Worm (Caenorhabditis elegans): ENCODE data around the gene dpy-22.

dpy-22 gene

ce11 chrX:9862916-9863624 lies 41.0 kb upstream of the dpy-22 start, which contains the start of the genes gst-36 and R07B1.5:
TSS of gene gst-36 (minus strand) at chrX:9862960.
TSS of gene R07B1.5 (plus strand) at chrX:9863580.
- no peak for TF ChIP-seq pag-3 (tag; optimal IDR thresholded peaks at IDR 0.05; ENCODE audit: borderline replicate concordance, insufficient read depth)
- no peak for TF ChIP-seq lin-39 (tag; optimal IDR thresholded peaks at IDR 0.05)
- no peak for TF ChIP-seq nhr-90 (tag; optimal IDR thresholded peaks at IDR 0.05; ENCODE audit: poor library complexity)
- TF ChIP-seq unc-98 (GFP tag; IDR thresholded peaks at IDR 0.05) = no peak
- TF ChIP-seq sox-4 (tag; optimal IDR thresholded peaks at IDR 0.05) = peak; percentile 3
- peak; percentile 71 for TF ChIP-seq pqm-1 (tag; optimal IDR thresholded peaks at IDR 0.05)
- TF ChIP-seq lin-35 (GFP tag; optimal IDR thresholded peaks at IDR 0.05) = peak in 1 of 2 experiments; percentile 14
- peak; percentile 10 for TF ChIP-seq fkh-8 (tag; optimal IDR thresholded peaks at IDR 0.05)
- TF ChIP-seq snu-23 (GFP tag; optimal IDR thresholded peaks at IDR 0.05) = peak; percentile 46
- no peak for TF ChIP-seq ceh-82 (tag; optimal IDR thresholded peaks at IDR 0.05)
- TF ChIP-seq elt-2 (tag; optimal IDR thresholded peaks at IDR 0.05) = peak; percentile 79
- no peak for TF ChIP-seq dpl-1 (GFP tag; optimal IDR thresholded peaks at IDR 0.05)
- peak; percentile 31 for TF ChIP-seq nhr-20 (tag; optimal IDR thresholded peaks at IDR 0.05)
- no peak for TF ChIP-seq ces-1 (GFP tag; optimal IDR thresholded peaks at IDR 0.05)
- peak; percentile 44 for TF ChIP-seq nhr-71 (tag; optimal IDR thresholded peaks at IDR 0.05)
- TF ChIP-seq lin-14 (GFP tag; optimal IDR thresholded peaks at IDR 0.05) = peak; percentile 8
- no peak for TF ChIP-seq lin-13 (GFP tag; optimal IDR thresholded peaks at IDR 0.05)

- TF ChIP-seq lin-35 (GFP tag; optimal IDR thresholded peaks at IDR 0.05) (peak in 1 of 2 experiments; percentile 37), unc-98 (GFP tag; IDR thresholded peaks at IDR 0.05) (no peak), elt-2 (tag; optimal IDR thresholded peaks at IDR 0.05) (peak; percentile 90), efl-1 (optimal IDR thresholded peaks at IDR 0.05) (no peak), efl-1 (GFP tag; optimal IDR thresholded peaks at IDR 0.05 in 1 of 2) (peak in 1 of 2 experiments; percentile 69), lin-14 (GFP tag; optimal IDR thresholded peaks at IDR 0.05) (peak; percentile 20)
Measured at ce11 chrX:9858069-9858468, 36.0 kb upstream of the dpy-22 start, which contains the start of gene scav-5. TSS of gene scav-5 (plus strand) at chrX:9858365.

ce11 chrX:9856618-9857017 lies 34.5 kb upstream of the dpy-22 start, which contains the start of gene R07B1.11:
TSS of gene R07B1.11 (plus strand) at chrX:9856918.
- TF ChIP-seq xbp-1 (tag; optimal IDR thresholded peaks at IDR 0.05) = no peak

ce11 chrX:9851745-9852330 lies 29.8 kb upstream of the dpy-22 start, which contains the start of gene lec-7:
TSS of gene lec-7 (plus strand) at chrX:9852041.
- TF ChIP-seq skn-1 (tag; optimal IDR thresholded peaks at IDR 0.05) = peak; percentile 3
- no peak for TF ChIP-seq hpl-2 (GFP tag; optimal IDR thresholded peaks at IDR 0.05)
- peak; percentile 0 for TF ChIP-seq nhr-77 (tag; optimal IDR thresholded peaks at IDR 0.05)
- peak; percentile 14 for TF ChIP-seq elt-2 (tag; optimal IDR thresholded peaks at IDR 0.05)
- no peak for TF ChIP-seq ceh-88 (GFP tag; IDR thresholded peaks at IDR 0.05)

- TF ChIP-seq elt-2 (tag; optimal IDR thresholded peaks at IDR 0.05) (peak; percentile 22), nhr-84 (tag; optimal IDR thresholded peaks at IDR 0.05) (no peak)
Measured at ce11 chrX:9850258-9850657, 28.2 kb upstream of the dpy-22 start, which contains the start of gene lec-8. TSS of gene lec-8 (plus strand) at chrX:9850571.

- no peak for TF ChIP-seq snpc-4 (tag; optimal IDR thresholded peaks at IDR 0.05)
- no peak for TF ChIP-seq egl-13 (tag; optimal IDR thresholded peaks at IDR 0.05)
- TF ChIP-seq pag-3 (tag; optimal IDR thresholded peaks at IDR 0.05; ENCODE audit: borderline replicate concordance, insufficient read depth) = no peak
- TF ChIP-seq alr-1 (tag; optimal IDR thresholded peaks at IDR 0.05; ENCODE audit: borderline replicate concordance) = no peak
- TF ChIP-seq mef-2 (tag; optimal IDR thresholded peaks at IDR 0.05) = no peak
- no peak for TF ChIP-seq tlp-1 (tag; optimal IDR thresholded peaks at IDR 0.05)
- peak; percentile 92 for TF ChIP-seq vab-15 (tag; optimal IDR thresholded peaks at IDR 0.05)
- TF ChIP-seq blmp-1 (tag; optimal IDR thresholded peaks at IDR 0.05) = peak; percentile 45
Measured at ce11 chrX:9848214-9848789, 26.2 kb upstream of the dpy-22 start.

Measured in whole organism, L1 larva.